Worm (Caenorhabditis elegans) whole organism, late embryonic: ENCODE data around the gene C42D8.1.
A peak's percentile ranks its signal among the peaks of the same experiment; 100 is the strongest.

Source experiments
- C08G9.2 ChIP-seq: sonication (generic microtip); optimal IDR thresholded peaks from 2 replicates; lab custom pipeline; 2016; ENCODE audit warnings: mild to moderate bottlenecking, missing genetic modification characterization, moderate library complexity, missing compliant biosample characterization
- F13H6.1 ChIP-seq: sonication (generic microtip); optimal IDR thresholded peaks from 2 replicates; lab custom pipeline; 2016; ENCODE audit warnings: missing genetic modification characterization, missing compliant biosample characterization
- K02D7.2 ChIP-seq: sonication (generic microtip); optimal IDR thresholded peaks from 2 replicates; lab custom pipeline; 2017; ENCODE audit warnings: mild to moderate bottlenecking, missing genetic modification characterization, missing compliant biosample characterization
- K09A11.1 ChIP-seq: sonication (generic microtip); optimal IDR thresholded peaks from 2 replicates; lab custom pipeline; 2017; ENCODE audit warnings: antibody characterized with exemption, mild to moderate bottlenecking, missing genetic modification characterization, missing compliant biosample characterization; ENCODE audit not compliant: insufficient read depth
- T23F11.4 ChIP-seq: fragments of 200-800 bp; sonication (Bioruptor generic); optimal IDR thresholded peaks from 2 replicates; lab custom pipeline; 2018; ENCODE audit warnings: mild to moderate bottlenecking, missing genetic modification characterization, missing compliant biosample characterization
- ahr-1 ChIP-seq: sonication (generic microtip); optimal IDR thresholded peaks from 2 replicates; lab custom pipeline; 2016; ENCODE audit warnings: missing genetic modification characterization, missing compliant biosample characterization
- ama-1 ChIP-seq: fragments of 150-350 bp; optimal IDR thresholded peaks from 2 replicates; lab custom pipeline; 2014
- ceh-18 ChIP-seq: sonication (generic microtip); optimal IDR thresholded peaks from 2 replicates; lab custom pipeline; 2016; ENCODE audit warnings: missing genetic modification characterization, missing compliant biosample characterization
- ceh-19 ChIP-seq: fragments of 200-800 bp; sonication (Bioruptor generic); optimal IDR thresholded peaks from 2 replicates; lab custom pipeline; 2018; ENCODE audit warnings: mild to moderate bottlenecking, missing genetic modification characterization, missing compliant biosample characterization
- ceh-2 ChIP-seq: sonication (generic microtip); optimal IDR thresholded peaks from 2 replicates; lab custom pipeline; 2016; ENCODE audit warnings: missing genotype, missing genetic modification characterization, missing compliant biosample characterization
- ceh-24 ChIP-seq: sonication (generic microtip); optimal IDR thresholded peaks from 2 replicates; lab custom pipeline; 2016; ENCODE audit warnings: mild to moderate bottlenecking, missing genetic modification characterization, missing compliant biosample characterization
- ceh-30 ChIP-seq: fragments of 150-350 bp; optimal IDR thresholded peaks from 2 replicates; lab custom pipeline; 2014; ENCODE audit warnings: missing biosample characterization, missing genetic modification characterization
- ceh-31 ChIP-seq: sonication (generic microtip); optimal IDR thresholded peaks from 2 replicates; lab custom pipeline; 2016; ENCODE audit warnings: missing genetic modification characterization, missing compliant biosample characterization
- ceh-34 ChIP-seq: sonication (generic microtip); optimal IDR thresholded peaks from 2 replicates; lab custom pipeline; 2016; ENCODE audit warnings: mild to moderate bottlenecking, missing genetic modification characterization, missing compliant biosample characterization
- ceh-45 ChIP-seq: fragments of 200-800 bp; sonication (Bioruptor generic); IDR thresholded peaks from 2 replicates; pipeline ENCODE4 v1.3.6; 2022; ENCODE audit warnings: missing genetic modification reagents, missing genetic modification characterization, missing compliant biosample characterization
- ceh-48 ChIP-seq: sonication (generic microtip); optimal IDR thresholded peaks from 2 replicates; lab custom pipeline; 2016; ENCODE audit warnings: missing genetic modification characterization, inconsistent platforms, missing compliant biosample characterization
- ceh-6 ChIP-seq: fragments of 200-800 bp; sonication (Bioruptor generic); optimal IDR thresholded peaks from 2 replicates; lab custom pipeline; 2018; ENCODE audit warnings: mild to moderate bottlenecking, missing genetic modification characterization, missing compliant biosample characterization
- ceh-9 ChIP-seq: sonication (generic microtip); optimal IDR thresholded peaks from 2 replicates; lab custom pipeline; 2016; ENCODE audit warnings: mild to moderate bottlenecking, missing genetic modification characterization, inconsistent platforms, missing compliant biosample characterization
- dmd-4 ChIP-seq: sonication (generic microtip); optimal IDR thresholded peaks from 2 replicates; lab custom pipeline; 2016; ENCODE audit warnings: borderline replicate concordance, missing genetic modification characterization, missing compliant biosample characterization
- dve-1 ChIP-seq: sonication (generic microtip); optimal IDR thresholded peaks from 2 replicates; lab custom pipeline; 2017; ENCODE audit warnings: antibody characterized with exemption, mild to moderate bottlenecking, missing genetic modification characterization, missing compliant biosample characterization
- elt-4 ChIP-seq: sonication (generic microtip); optimal IDR thresholded peaks from 2 replicates; lab custom pipeline; 2016; ENCODE audit warnings: missing genetic modification characterization, missing compliant biosample characterization
- ets-4 ChIP-seq: sonication (generic microtip); optimal IDR thresholded peaks from 2 replicates; lab custom pipeline; 2016; ENCODE audit warnings: missing genetic modification characterization, missing compliant biosample characterization
- fax-1 ChIP-seq: sonication (generic microtip); optimal IDR thresholded peaks from 2 replicates; lab custom pipeline; 2016; ENCODE audit warnings: missing genotype, missing genetic modification characterization, missing compliant biosample characterization
- fkh-10 ChIP-seq: fragments of 150-350 bp; optimal IDR thresholded peaks from 2 replicates; lab custom pipeline; 2014; ENCODE audit warnings: missing biosample characterization, missing genetic modification reagents, missing genetic modification characterization
- fkh-6 ChIP-seq: sonication (generic microtip); optimal IDR thresholded peaks from 2 replicates; lab custom pipeline; 2016; ENCODE audit warnings: missing genetic modification characterization, missing compliant biosample characterization
- hlh-13 ChIP-seq: fragments of 200-800 bp; sonication (Bioruptor generic); optimal IDR thresholded peaks from 2 replicates; lab custom pipeline; 2018; ENCODE audit warnings: mild to moderate bottlenecking, missing genetic modification characterization, missing compliant biosample characterization
- hlh-30 ChIP-seq: sonication (generic microtip); optimal IDR thresholded peaks from 2 replicates; lab custom pipeline; 2017; ENCODE audit warnings: antibody characterized with exemption, missing genetic modification characterization, missing compliant biosample characterization; ENCODE audit not compliant: insufficient read depth
- hlh-8 ChIP-seq: sonication (generic microtip); optimal IDR thresholded peaks from 2 replicates; lab custom pipeline; 2016; ENCODE audit warnings: missing genotype, missing genetic modification characterization, missing compliant biosample characterization
- lin-11 ChIP-seq: fragments of 200-800 bp; sonication (Bioruptor generic); optimal IDR thresholded peaks from 2 replicates; lab custom pipeline; 2018; ENCODE audit warnings: mild to moderate bottlenecking, missing genetic modification characterization, missing compliant biosample characterization
- madf-2 ChIP-seq: sonication (generic microtip); optimal IDR thresholded peaks from 2 replicates; lab custom pipeline; 2017; ENCODE audit warnings: missing genetic modification characterization, missing compliant biosample characterization
- mec-3 ChIP-seq: sonication (generic microtip); optimal IDR thresholded peaks from 2 replicates; lab custom pipeline; 2016; ENCODE audit warnings: borderline replicate concordance, missing genetic modification characterization, missing compliant biosample characterization
- nfya-1 ChIP-seq: sonication (generic microtip); optimal IDR thresholded peaks from 2 replicates; lab custom pipeline; 2017; ENCODE audit warnings: missing genetic modification characterization, mild to moderate bottlenecking, missing compliant biosample characterization, antibody characterized with exemption, moderate library complexity
- nhr-11 ChIP-seq: fragments of 150-350 bp; optimal IDR thresholded peaks from 2 replicates; lab custom pipeline; 2014; ENCODE audit warnings: missing biosample characterization, missing genetic modification characterization
- nhr-232 ChIP-seq: sonication (generic microtip); optimal IDR thresholded peaks from 2 replicates; lab custom pipeline; 2016; ENCODE audit warnings: missing genetic modification characterization, missing compliant biosample characterization
- npax-4 ChIP-seq: sonication (generic microtip); optimal IDR thresholded peaks from 2 replicates; lab custom pipeline; 2016; ENCODE audit warnings: missing genetic modification characterization, missing compliant biosample characterization
- pag-3 ChIP-seq: sonication (generic microtip); optimal IDR thresholded peaks from 2 replicates; lab custom pipeline; 2016; ENCODE audit warnings: missing compliant biosample characterization, missing genetic modification characterization, borderline replicate concordance
- pax-1 ChIP-seq: fragments of 150-350 bp; optimal IDR thresholded peaks from 2 replicates; lab custom pipeline; 2014; ENCODE audit warnings: missing biosample characterization, missing genetic modification characterization
- pha-2 ChIP-seq: sonication (generic microtip); optimal IDR thresholded peaks from 2 replicates; lab custom pipeline; 2017; ENCODE audit warnings: mild to moderate bottlenecking, missing genetic modification characterization, missing compliant biosample characterization
- ref-2 ChIP-seq: sonication (generic microtip); optimal IDR thresholded peaks from 2 replicates; lab custom pipeline; 2016; ENCODE audit warnings: missing genetic modification characterization, missing compliant biosample characterization
- sox-2 ChIP-seq: fragments of 200-800 bp; sonication (Bioruptor generic); IDR thresholded peaks from 2 replicates; pipeline ENCODE4 v1.3.6; 2022; ENCODE audit warnings: missing genetic modification reagents, missing genetic modification characterization, missing compliant biosample characterization
- syd-9 ChIP-seq: sonication (generic microtip); optimal IDR thresholded peaks from 2 replicates; lab custom pipeline; 2016; ENCODE audit warnings: mild to moderate bottlenecking, missing genetic modification characterization, moderate library complexity, missing compliant biosample characterization
- tbx-2 ChIP-seq: sonication (generic microtip); optimal IDR thresholded peaks from 2 replicates; lab custom pipeline; 2016; ENCODE audit warnings: missing genetic modification characterization, missing compliant biosample characterization
- tbx-7 ChIP-seq: sonication (generic microtip); optimal IDR thresholded peaks from 2 replicates; lab custom pipeline; 2016; ENCODE audit warnings: missing genotype, missing genetic modification characterization, missing compliant biosample characterization
- ttx-3 ChIP-seq: sonication (generic microtip); optimal IDR thresholded peaks from 2 replicates; lab custom pipeline; 2016; ENCODE audit warnings: missing genetic modification reagents, missing genetic modification characterization, missing compliant biosample characterization
- unc-3 ChIP-seq, 2 experiments: fragments of 200-800 bp in 1 of 2; sonication (Bioruptor generic) in 1 of 2; sonication (generic microtip) in 1 of 2; conservative IDR thresholded peaks in 1 of 2; optimal IDR thresholded peaks in 1 of 2; 2 replicates each; pipeline versions ENCODE4 v1.3.6 to Lab custom; 2016 to 2022; ENCODE audit warnings: missing compliant biosample characterization in 2 of 2, missing genetic modification characterization in 2 of 2, missing genetic modification reagents in 1 of 2
- zip-5 ChIP-seq: sonication (generic microtip); optimal IDR thresholded peaks from 2 replicates; lab custom pipeline; 2016; ENCODE audit warnings: missing genetic modification characterization, missing compliant biosample characterization

C42D8.1 gene

ce11 chrX:5079297-5079696, 30.0 kb upstream of the C42D8.1 start:
- TF ChIP-seq hlh-30 (tag; lab: Kevin White, UChicago) (no peak), lin-11 (tag; lab: Kevin White, UChicago) (no peak), ceh-24 (no peak), ceh-31 (tag; lab: Kevin White, UChicago) (no peak), ahr-1 (no peak), dmd-4 (tag; lab: Kevin White, UChicago) (no peak), ceh-18 (tag; lab: Kevin White, UChicago) (no peak), hlh-8 (no peak), zip-5 (no peak), unc-3 (GFP tag; conservative IDR thresholded peaks at IDR 0.05; lab: Robert Waterston, UW) (no peak), unc-3 (tag; optimal IDR thresholded peaks at IDR 0.05; lab: Kevin White, UChicago) (no peak), ceh-6 (no peak), ref-2 (tag; lab: Kevin White, UChicago) (no peak), fax-1 (no peak), fkh-6 (no peak), ceh-48 (tag; lab: Kevin White, UChicago) (no peak)

- TF ChIP-seq pag-3 (tag; lab: Kevin White, UChicago), result no peak
Measured at ce11 chrX:5084080-5084479, 25.2 kb upstream of the C42D8.1 start.

ce11 chrX:5084495-5084894, 24.8 kb upstream of the C42D8.1 start, which contains the start of gene ets-5:
Gene ets-5, minus strand, starts transcription at chrX:5084526.
- TF ChIP-seq fkh-6 (no peak), ceh-19 (GFP tag; lab: Kevin White, UChicago) (no peak), pha-2 (tag; lab: Kevin White, UChicago) (no peak), nhr-232 (tag; lab: Kevin White, UChicago) (no peak), T23F11.4 (GFP tag; lab: Kevin White, UChicago) (no peak), tbx-2 (tag; lab: Kevin White, UChicago) (no peak), tbx-7 (no peak), mec-3 (tag; lab: Kevin White, UChicago) (no peak), ceh-18 (tag; lab: Kevin White, UChicago) (no peak), madf-2 (no peak), nfya-1 (tag; lab: Kevin White, UChicago) (no peak), elt-4 (no peak), ref-2 (tag; lab: Kevin White, UChicago) (no peak), ceh-2 (no peak), ceh-45 (no peak), fkh-10 (no peak), unc-3 (GFP tag; conservative IDR thresholded peaks at IDR 0.05; lab: Robert Waterston, UW) (no peak), unc-3 (tag; optimal IDR thresholded peaks at IDR 0.05; lab: Kevin White, UChicago) (no peak), ceh-30 (tag; lab: Kevin White, UChicago) (no peak), K09A11.1 (no peak), ceh-9 (no peak)

ce11 chrX:5085465-5085864, 23.8 kb upstream of the C42D8.1 start:
- TF ChIP-seq nhr-11 (tag; lab: Kevin White, UChicago) (no peak), hlh-13 (GFP tag; lab: Kevin White, UChicago) (peak; percentile 92), dve-1 (tag; lab: Kevin White, UChicago) (peak; percentile 94), mec-3 (tag; lab: Kevin White, UChicago) (peak; percentile 54), K02D7.2 (tag; lab: Kevin White, UChicago) (peak; percentile 95), ceh-9 (peak; percentile 83), ama-1 (lab: Kevin White, UChicago) (no peak), ceh-34 (peak; percentile 96), ceh-31 (tag; lab: Kevin White, UChicago) (peak; percentile 91), ets-4 (tag; lab: Kevin White, UChicago) (peak; percentile 57), pag-3 (tag; lab: Kevin White, UChicago) (peak; percentile 90), ahr-1 (peak; percentile 73), ttx-3 (peak; percentile 96), pha-2 (tag; lab: Kevin White, UChicago) (peak; percentile 95), F13H6.1 (tag; lab: Kevin White, UChicago) (peak; percentile 96), pax-1 (tag; lab: Kevin White, UChicago) (peak; percentile 5), hlh-8 (peak; percentile 84), npax-4 (tag; lab: Kevin White, UChicago) (peak; percentile 88), tbx-7 (peak; percentile 49), madf-2 (peak; percentile 92), dmd-4 (tag; lab: Kevin White, UChicago) (peak; percentile 94), C08G9.2 (tag; lab: Kevin White, UChicago) (peak; percentile 88), syd-9 (tag; lab: Kevin White, UChicago) (peak; percentile 93), sox-2 (GFP tag; lab: Robert Waterston, UW) (peak; percentile 93), fax-1 (peak; percentile 92), zip-5 (peak; percentile 85)
